Worm (Caenorhabditis elegans): Measurements from ENCODE around the gene C12D5.9.

DNA sequence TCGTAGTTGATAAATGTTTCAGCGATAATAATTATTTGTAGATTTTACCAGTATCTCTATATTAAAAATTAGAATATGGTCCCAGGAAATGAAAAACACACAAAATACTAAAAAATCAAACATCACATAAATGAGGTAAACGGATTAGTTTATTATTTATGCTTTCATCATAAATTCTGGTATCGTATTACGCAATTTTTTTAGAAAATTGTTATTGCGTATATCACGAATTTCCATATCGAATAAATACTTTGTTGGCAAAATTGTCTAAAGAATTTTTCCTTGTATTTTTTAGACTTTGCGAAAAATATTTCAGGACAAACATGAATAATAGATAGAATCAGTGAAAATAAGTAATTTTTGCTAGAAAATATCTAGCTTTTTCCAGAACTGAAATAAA, 36.4 kb upstream of the C12D5.9 start:
- no peak for TF ChIP-seq pha-4 (tag; optimal IDR thresholded peaks at IDR 0.05)
- TF ChIP-seq npax-4 (tag; optimal IDR thresholded peaks at IDR 0.05) = no peak
- TF ChIP-seq ama-1 (optimal IDR thresholded peaks at IDR 0.05) = no peak
- no peak for TF ChIP-seq Y22D7AL.16 (tag; optimal IDR thresholded peaks at IDR 0.05)
- TF ChIP-seq pat-9 (tag; optimal IDR thresholded peaks at IDR 0.05) = no peak
- no peak for TF ChIP-seq syd-9 (tag; optimal IDR thresholded peaks at IDR 0.05)
- no peak for TF ChIP-seq F13H6.1 (tag; optimal IDR thresholded peaks at IDR 0.05)
- no peak for TF ChIP-seq unc-86 (tag; optimal IDR thresholded peaks at IDR 0.05)
- TF ChIP-seq ceh-48 (tag; optimal IDR thresholded peaks at IDR 0.05) = no peak

All from whole organism, late embryonic.